Worm (Caenorhabditis elegans) whole organism, mixed stage, embryonic: ENCODE results near the gene algn-6.

Experiments
- M03D4.4 ChIP-seq: sonication (generic microtip); optimal IDR thresholded peaks from 2 replicates; lab custom pipeline; 2017; ENCODE audit warnings: mild to moderate bottlenecking, missing genetic modification characterization, missing compliant biosample characterization
- bed-3 ChIP-seq: fragments of 200-800 bp; sonication (Bioruptor generic); optimal IDR thresholded peaks from 3 replicates; lab custom pipeline; 2018; ENCODE audit warnings: mild to moderate bottlenecking, missing genetic modification characterization, moderate library complexity, missing compliant biosample characterization
- blmp-1 ChIP-seq: fragments of 150-350 bp; optimal IDR thresholded peaks from 2 replicates; lab custom pipeline; 2014; ENCODE audit warnings: missing biosample characterization, missing genetic modification characterization
- ceh-39 ChIP-seq: fragments of 150-350 bp; optimal IDR thresholded peaks from 2 replicates; lab custom pipeline; 2014; ENCODE audit warnings: missing biosample characterization, missing genetic modification characterization
- ceh-43 ChIP-seq: fragments of 200-800 bp; sonication (Bioruptor generic); optimal IDR thresholded peaks from 2 replicates; lab custom pipeline; 2018; ENCODE audit warnings: mild to moderate bottlenecking, missing genetic modification characterization, moderate library complexity, missing compliant biosample characterization
- ceh-83 ChIP-seq: fragments of 200-800 bp; sonication (Bioruptor generic); optimal IDR thresholded peaks from 2 replicates; lab custom pipeline; 2018; ENCODE audit warnings: mild to moderate bottlenecking, missing genetic modification characterization, missing compliant biosample characterization
- ces-1 ChIP-seq: fragments of 150-350 bp; optimal IDR thresholded peaks from 2 replicates; lab custom pipeline; 2014; ENCODE audit warnings: missing biosample characterization, missing genetic modification reagents, missing genetic modification characterization
- cnd-1 ChIP-seq: fragments of 200-800 bp; sonication (Bioruptor generic); optimal IDR thresholded peaks from 2 replicates; lab custom pipeline; 2018; ENCODE audit warnings: mild to moderate bottlenecking, missing genetic modification characterization, missing compliant biosample characterization
- elt-1 ChIP-seq: sonication (generic microtip); optimal IDR thresholded peaks from 2 replicates; lab custom pipeline; 2017; ENCODE audit warnings: missing genetic modification characterization, mild to moderate bottlenecking, missing compliant biosample characterization, antibody characterized with exemption, moderate library complexity, borderline replicate concordance; ENCODE audit not compliant: insufficient read depth
- elt-3 ChIP-seq: fragments of 150-350 bp; optimal IDR thresholded peaks from 2 replicates; lab custom pipeline; 2014; ENCODE audit warnings: missing biosample characterization, missing genetic modification characterization
- flh-1 ChIP-seq: fragments of 200-800 bp; sonication (Bioruptor generic); optimal IDR thresholded peaks from 2 replicates; lab custom pipeline; 2018; ENCODE audit warnings: mild to moderate bottlenecking, missing genetic modification characterization, moderate library complexity, missing compliant biosample characterization
- hlh-1 ChIP-seq: fragments of 150-350 bp; optimal IDR thresholded peaks from 2 replicates; lab custom pipeline; 2014; ENCODE audit warnings: missing biosample characterization, missing genetic modification reagents, missing genetic modification characterization
- lin-13 ChIP-seq: fragments of 150-350 bp; optimal IDR thresholded peaks from 2 replicates; lab custom pipeline; 2014; ENCODE audit warnings: missing biosample characterization, missing genetic modification characterization
- lin-32 ChIP-seq: fragments of 200-800 bp; sonication (Bioruptor generic); optimal IDR thresholded peaks from 2 replicates; lab custom pipeline; 2018; ENCODE audit warnings: mild to moderate bottlenecking, missing genetic modification characterization, missing compliant biosample characterization
- lsy-2 ChIP-seq: fragments of 150-350 bp; optimal IDR thresholded peaks from 2 replicates; lab custom pipeline; 2014; ENCODE audit warnings: missing biosample characterization, missing genetic modification characterization
- mab-5 ChIP-seq: fragments of 150-350 bp; optimal IDR thresholded peaks from 2 replicates; lab custom pipeline; 2014; ENCODE audit warnings: missing biosample characterization, missing genetic modification characterization
- mep-1 ChIP-seq: fragments of 150-350 bp; optimal IDR thresholded peaks from 2 replicates; lab custom pipeline; 2017; ENCODE audit warnings: missing biosample characterization, missing genetic modification reagents, missing genetic modification characterization, inconsistent platforms
- mls-2 ChIP-seq: sonication (generic microtip); optimal IDR thresholded peaks from 2 replicates; lab custom pipeline; 2016; ENCODE audit warnings: mild to moderate bottlenecking, missing genetic modification characterization, moderate library complexity, missing compliant biosample characterization
- nhr-12 ChIP-seq: fragments of 150-350 bp; optimal IDR thresholded peaks from 2 replicates; lab custom pipeline; 2014; ENCODE audit warnings: missing biosample characterization, missing genetic modification characterization
- nhr-2 ChIP-seq: fragments of 150-350 bp; optimal IDR thresholded peaks from 2 replicates; lab custom pipeline; 2014; ENCODE audit warnings: missing biosample characterization, missing genetic modification characterization
- nhr-237 ChIP-seq: fragments of 150-350 bp; optimal IDR thresholded peaks from 2 replicates; lab custom pipeline; 2014; ENCODE audit warnings: missing biosample characterization, missing genetic modification characterization
- nhr-28 ChIP-seq: fragments of 150-350 bp; optimal IDR thresholded peaks from 2 replicates; lab custom pipeline; 2014; ENCODE audit warnings: missing biosample characterization, missing genetic modification characterization
- nhr-76 ChIP-seq: sonication (generic microtip); optimal IDR thresholded peaks from 2 replicates; lab custom pipeline; 2017; ENCODE audit warnings: missing biosample characterization, missing genetic modification characterization
- pha-4 ChIP-seq: fragments of 150-350 bp; optimal IDR thresholded peaks from 2 replicates; lab custom pipeline; 2018; ENCODE audit warnings: missing biosample characterization, missing genetic modification reagents, missing genetic modification characterization
- snpc-4 ChIP-seq: fragments of 150-350 bp; optimal IDR thresholded peaks from 2 replicates; lab custom pipeline; 2014; ENCODE audit warnings: missing biosample characterization, missing genetic modification characterization
- sptf-1 ChIP-seq: sonication (generic microtip); optimal IDR thresholded peaks from 2 replicates; lab custom pipeline; 2017; ENCODE audit warnings: mild to moderate bottlenecking, missing genetic modification characterization, moderate library complexity, missing compliant biosample characterization
- tbx-8 ChIP-seq: fragments of 200-800 bp; sonication (Bioruptor generic); optimal IDR thresholded peaks from 2 replicates; lab custom pipeline; 2018; ENCODE audit warnings: mild to moderate bottlenecking, missing genetic modification characterization, moderate library complexity, missing compliant biosample characterization
- unc-120 ChIP-seq: sonication (generic microtip); optimal IDR thresholded peaks from 2 replicates; lab custom pipeline; 2017; ENCODE audit warnings: missing genetic modification characterization, missing compliant biosample characterization; ENCODE audit not compliant: poor library complexity, severe bottlenecking
- unc-39 ChIP-seq: fragments of 150-350 bp; optimal IDR thresholded peaks from 2 replicates; lab custom pipeline; 2014; ENCODE audit warnings: missing biosample characterization, missing genetic modification characterization
- unc-62 ChIP-seq: fragments of 150-350 bp; optimal IDR thresholded peaks from 2 replicates; lab custom pipeline; 2014; ENCODE audit warnings: missing biosample characterization, missing genetic modification reagents, missing genetic modification characterization
- zip-8 ChIP-seq: fragments of 150-350 bp; optimal IDR thresholded peaks from 2 replicates; lab custom pipeline; 2014; ENCODE audit warnings: missing biosample characterization, missing genetic modification characterization
- ztf-11 ChIP-seq: fragments of 150-350 bp; optimal IDR thresholded peaks from 2 replicates; lab custom pipeline; 2014; ENCODE audit warnings: missing biosample characterization, missing genetic modification characterization

The algn-6 gene

DNA sequence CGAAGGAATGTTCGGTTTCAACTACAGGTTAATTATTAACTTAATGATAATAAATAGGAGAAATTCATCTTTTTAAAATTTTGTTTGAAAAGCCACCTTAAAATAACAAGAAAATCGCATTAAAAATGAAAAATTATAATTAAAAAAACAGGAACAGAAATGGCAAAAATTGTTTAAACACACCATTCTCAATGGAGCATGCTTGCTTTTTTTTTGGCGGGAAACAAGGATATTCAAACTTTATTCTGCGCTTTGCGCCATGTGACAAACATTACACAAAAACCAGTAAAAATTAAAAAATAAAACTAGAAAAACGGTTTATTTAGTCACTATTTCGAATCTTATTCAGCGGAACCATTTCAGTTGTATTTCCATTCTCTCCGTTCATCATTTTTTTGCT, 10.9 kb upstream of the algn-6 start:
- no peak for TF ChIP-seq zip-8 (tag; lab: Kevin White, UChicago)
- TF ChIP-seq unc-120: no peak
- no peak for TF ChIP-seq bed-3 (GFP tag; lab: Kevin White, UChicago)
- TF ChIP-seq ces-1 (GFP tag; lab: Kevin White, UChicago): no peak
- TF ChIP-seq cnd-1 (tag; lab: Kevin White, UChicago): no peak
- no peak for TF ChIP-seq hlh-1 (tag; lab: Kevin White, UChicago)
- TF ChIP-seq nhr-28: no peak
- TF ChIP-seq lin-32 (GFP tag; lab: Kevin White, UChicago): no peak
- no peak for TF ChIP-seq nhr-2 (tag; lab: Kevin White, UChicago)
- no peak for TF ChIP-seq unc-39 (tag; lab: Kevin White, UChicago)
- TF ChIP-seq elt-1 (tag; lab: Kevin White, UChicago): no peak
- no peak for TF ChIP-seq flh-1
- TF ChIP-seq pha-4 (tag; lab: Kevin White, UChicago): no peak
- TF ChIP-seq mab-5 (tag; lab: Kevin White, UChicago): no peak
- TF ChIP-seq mls-2 (tag; lab: Kevin White, UChicago): no peak
- no peak for TF ChIP-seq unc-62 (GFP tag; lab: Kevin White, UChicago)
- no peak for TF ChIP-seq elt-3 (tag; lab: Kevin White, UChicago)

DNA sequence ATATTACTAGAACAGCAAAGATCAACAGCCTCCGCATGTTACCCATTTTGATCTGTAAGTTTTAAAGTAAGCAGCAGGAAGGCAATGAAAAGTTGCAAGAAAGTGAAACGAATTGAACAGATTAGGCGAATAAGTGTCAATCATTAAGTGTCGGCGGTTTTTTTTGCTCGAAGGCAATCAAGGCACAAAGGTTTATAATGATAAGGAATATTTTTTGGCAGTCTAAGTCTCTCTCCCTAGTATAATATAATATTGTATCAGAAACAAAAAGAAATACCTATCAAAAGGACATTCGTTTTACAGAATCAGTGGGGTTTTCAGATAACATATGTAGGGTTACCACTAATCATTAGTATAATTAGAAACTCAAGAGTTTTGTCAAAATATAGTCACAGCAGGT, 6.9 kb upstream of the algn-6 start, which contains the start of gene nrf-6:
Gene nrf-6 (minus strand): TSS at position 52 of the 400 bp plus-strand sequence.
- TF ChIP-seq unc-39 (tag; lab: Kevin White, UChicago): no peak
- TF ChIP-seq nhr-28: no peak

DNA sequence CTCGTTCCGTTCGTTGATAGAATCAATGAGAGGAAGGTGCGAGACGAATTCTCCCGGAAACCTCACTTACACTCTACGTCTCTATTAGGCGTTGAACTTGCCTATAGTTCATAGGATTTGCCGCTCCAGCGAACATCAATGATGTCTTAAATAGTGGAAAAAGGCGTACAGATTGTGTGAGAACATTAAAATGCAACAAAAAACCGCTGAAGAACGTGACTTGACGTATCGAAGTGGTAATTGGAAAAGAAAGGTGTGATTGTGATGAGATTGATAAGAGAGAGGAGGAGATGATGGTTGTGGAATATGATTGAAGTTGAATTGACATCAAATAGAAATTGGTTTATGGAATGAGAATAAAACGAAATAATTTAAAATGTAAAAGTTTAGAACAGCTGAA, 5.6 kb upstream of the algn-6 start:
- peak; percentile 7 for TF ChIP-seq ceh-83
- TF ChIP-seq pha-4 (tag; lab: Kevin White, UChicago): no peak
- no peak for TF ChIP-seq hlh-1 (tag; lab: Kevin White, UChicago)
- no peak for TF ChIP-seq nhr-2 (tag; lab: Kevin White, UChicago)
- no peak for TF ChIP-seq flh-1
- TF ChIP-seq M03D4.4 (tag; lab: Kevin White, UChicago): no peak
- no peak for TF ChIP-seq bed-3 (GFP tag; lab: Kevin White, UChicago)
- TF ChIP-seq ztf-11 (tag; lab: Kevin White, UChicago): no peak

DNA sequence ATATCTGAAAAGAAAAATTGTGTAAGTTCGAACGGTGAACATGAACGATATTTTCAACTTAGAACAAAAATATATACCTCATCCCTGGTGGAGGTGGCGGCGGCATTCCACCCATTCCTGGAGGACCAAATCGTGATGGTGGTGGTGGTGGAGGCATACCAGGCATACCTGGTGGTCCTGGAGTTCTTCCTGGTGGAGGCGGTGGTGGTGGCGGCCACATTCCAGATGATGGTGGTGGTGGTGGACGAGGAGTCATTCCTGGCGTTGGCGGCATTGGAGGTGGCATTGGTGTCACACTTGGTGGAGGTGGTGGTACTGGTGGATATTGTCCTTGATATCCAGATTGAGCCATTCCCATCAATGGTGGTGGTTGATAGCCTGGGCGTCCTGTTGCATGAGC, 5.0 kb upstream of the algn-6 start:
- TF ChIP-seq ceh-39 (tag; lab: Kevin White, UChicago): no peak
- no peak for TF ChIP-seq ces-1 (GFP tag; lab: Kevin White, UChicago)
- TF ChIP-seq mep-1: no peak
- TF ChIP-seq bed-3 (GFP tag; lab: Kevin White, UChicago): no peak
- TF ChIP-seq ceh-43 (GFP tag; lab: Kevin White, UChicago): no peak
- no peak for TF ChIP-seq snpc-4
- TF ChIP-seq blmp-1 (tag; lab: Kevin White, UChicago): no peak
- TF ChIP-seq ztf-11 (tag; lab: Kevin White, UChicago): no peak
- no peak for TF ChIP-seq nhr-12 (tag; lab: Kevin White, UChicago)
- TF ChIP-seq nhr-76 (tag; lab: Kevin White, UChicago): no peak
- no peak for TF ChIP-seq tbx-8 (GFP tag; lab: Kevin White, UChicago)
- no peak for TF ChIP-seq unc-39 (tag; lab: Kevin White, UChicago)
- TF ChIP-seq lin-13 (tag; lab: Kevin White, UChicago): no peak
- no peak for TF ChIP-seq sptf-1 (tag; lab: Kevin White, UChicago)
- no peak for TF ChIP-seq flh-1
- TF ChIP-seq mab-5 (tag; lab: Kevin White, UChicago): no peak
- no peak for TF ChIP-seq mls-2 (tag; lab: Kevin White, UChicago)
- TF ChIP-seq lsy-2: no peak

DNA sequence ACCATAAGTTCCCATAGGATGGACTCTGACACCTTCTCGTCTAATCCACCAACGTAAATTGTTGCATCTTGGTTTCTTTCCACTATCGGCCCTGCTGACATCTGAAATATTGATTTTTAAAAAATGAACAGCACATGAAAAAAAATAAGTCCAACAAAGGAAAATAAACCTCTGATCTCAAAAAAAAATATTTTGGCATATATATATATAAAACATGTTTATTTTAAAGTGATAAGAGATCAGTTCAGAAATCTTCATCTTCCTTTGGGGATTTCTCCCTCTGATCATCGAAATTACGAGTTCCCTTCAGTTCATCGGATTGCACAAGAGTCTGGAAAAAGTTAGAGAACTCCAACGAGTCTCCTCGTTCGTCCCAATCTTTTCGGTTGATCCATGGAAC, 3.9 kb upstream of the algn-6 start, which contains the start of gene sap-49:
Gene sap-49 (minus strand): TSS at position 101 of the 400 bp plus-strand sequence.
- TF ChIP-seq ceh-39 (tag; lab: Kevin White, UChicago) (no peak), lin-32 (GFP tag; lab: Kevin White, UChicago) (no peak), nhr-28 (no peak), tbx-8 (GFP tag; lab: Kevin White, UChicago) (no peak), mab-5 (tag; lab: Kevin White, UChicago) (no peak), flh-1 (no peak), nhr-2 (tag; lab: Kevin White, UChicago) (no peak), unc-39 (tag; lab: Kevin White, UChicago) (no peak), pha-4 (tag; lab: Kevin White, UChicago) (no peak), nhr-237 (tag; lab: Kevin White, UChicago) (no peak), elt-1 (tag; lab: Kevin White, UChicago) (no peak), elt-3 (tag; lab: Kevin White, UChicago) (no peak), zip-8 (tag; lab: Kevin White, UChicago) (no peak)
